Fruit fly (Drosophila melanogaster) whole organism, prepupa: ENCODE results near the gene CG9705.

Experiments used
- Hr39 ChIP-seq: fragments of 200-800 bp; sonication (Bioruptor generic); optimal IDR thresholded peaks from 2 replicates; lab custom pipeline; 2016; ENCODE audit warnings: missing biosample characterization, missing genetic modification characterization
- Sox14 ChIP-seq: fragments of 200-800 bp; sonication (Bioruptor generic); optimal IDR thresholded peaks from 3 replicates; lab custom pipeline; 2016; ENCODE audit warnings: missing biosample characterization, missing genetic modification characterization

DNA sequence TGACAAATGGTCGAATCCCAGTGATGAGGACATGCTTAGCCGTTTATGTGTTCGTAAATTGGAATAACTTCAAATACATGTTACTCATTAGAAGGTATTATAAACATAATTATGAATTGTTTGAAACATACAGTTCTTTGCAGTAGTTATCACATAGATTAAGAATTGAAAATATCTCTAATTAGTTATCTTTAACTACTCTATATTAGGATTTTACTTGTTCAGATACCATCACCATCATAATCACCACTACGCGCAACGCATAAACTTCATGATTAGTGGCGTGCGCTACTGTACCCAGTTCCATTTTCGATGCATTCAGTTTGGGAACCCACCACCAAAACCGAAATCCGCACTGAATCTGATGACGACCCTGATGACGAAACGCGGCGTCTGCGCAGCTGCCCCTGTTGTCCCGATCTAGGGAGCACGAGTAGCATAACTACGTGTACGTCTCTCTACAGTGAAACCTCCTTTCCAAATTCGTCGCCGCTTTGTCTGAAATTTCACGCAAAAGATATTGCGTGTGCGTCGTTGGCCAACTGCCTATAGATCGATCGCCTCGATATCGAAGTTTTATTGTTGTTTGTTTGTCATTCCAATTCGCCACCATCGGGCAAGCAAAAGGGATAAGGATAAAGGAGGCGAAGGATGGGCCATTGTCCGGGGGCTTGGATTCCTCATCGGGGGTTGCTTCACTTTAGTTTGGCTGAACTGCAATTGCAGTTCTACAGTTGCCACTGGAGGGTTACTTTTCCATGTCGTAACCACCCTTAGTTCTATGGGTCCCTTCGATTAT, 35.8 kb upstream of the CG9705 start:
- no peak for TF ChIP-seq Sox14
- no peak for TF ChIP-seq Hr39
